Worm (Caenorhabditis elegans) whole organism, L3 larva: Measurements from ENCODE around the gene srh-100.

Experiments
- ama-1 ChIP-seq: fragments of 150-350 bp; optimal IDR thresholded peaks from 2 replicates; lab custom pipeline; 2018
- ceh-16 ChIP-seq: sonication (generic microtip); optimal IDR thresholded peaks from 2 replicates; lab custom pipeline; 2017; ENCODE audit warnings: missing biosample characterization, missing genetic modification characterization
- elt-2 ChIP-seq: sonication (generic microtip); optimal IDR thresholded peaks from 2 replicates; lab custom pipeline; 2016; ENCODE audit warnings: missing genetic modification reagents, mild to moderate bottlenecking, missing genetic modification characterization, missing compliant biosample characterization
- eor-1 ChIP-seq, 2 experiments: fragments of 150-350 bp; optimal IDR thresholded peaks; 2 replicates each; lab custom pipeline; 2014 to 2018; ENCODE audit warnings: missing biosample characterization in 2 of 2, missing genetic modification characterization in 2 of 2
- fkh-10 ChIP-seq: sonication (generic microtip); optimal IDR thresholded peaks from 2 replicates; lab custom pipeline; 2017; ENCODE audit warnings: missing biosample characterization, missing genetic modification reagents, missing genetic modification characterization
- nhr-12 ChIP-seq: fragments of 150-350 bp; optimal IDR thresholded peaks from 2 replicates; lab custom pipeline; 2014; ENCODE audit warnings: missing biosample characterization, missing genetic modification characterization
- nhr-237 ChIP-seq: fragments of 150-350 bp; optimal IDR thresholded peaks from 2 replicates; lab custom pipeline; 2014; ENCODE audit warnings: missing biosample characterization, missing genetic modification characterization
- nhr-25 ChIP-seq: sonication (generic microtip); optimal IDR thresholded peaks from 2 replicates; lab custom pipeline; 2017; ENCODE audit warnings: missing biosample characterization, missing genetic modification characterization
- pha-4 ChIP-seq: fragments of 150-350 bp; optimal IDR thresholded peaks from 2 replicates; lab custom pipeline; 2014; ENCODE audit warnings: missing biosample characterization, missing genetic modification reagents, missing genetic modification characterization
- pqm-1 ChIP-seq: fragments of 150-350 bp; optimal IDR thresholded peaks from 2 replicates; lab custom pipeline; 2017; ENCODE audit warnings: missing biosample characterization, missing genetic modification characterization, inconsistent platforms
- ztf-4 ChIP-seq: fragments of 150-350 bp; optimal IDR thresholded peaks from 2 replicates; lab custom pipeline; 2014; ENCODE audit warnings: missing biosample characterization, missing genetic modification characterization

DNA sequence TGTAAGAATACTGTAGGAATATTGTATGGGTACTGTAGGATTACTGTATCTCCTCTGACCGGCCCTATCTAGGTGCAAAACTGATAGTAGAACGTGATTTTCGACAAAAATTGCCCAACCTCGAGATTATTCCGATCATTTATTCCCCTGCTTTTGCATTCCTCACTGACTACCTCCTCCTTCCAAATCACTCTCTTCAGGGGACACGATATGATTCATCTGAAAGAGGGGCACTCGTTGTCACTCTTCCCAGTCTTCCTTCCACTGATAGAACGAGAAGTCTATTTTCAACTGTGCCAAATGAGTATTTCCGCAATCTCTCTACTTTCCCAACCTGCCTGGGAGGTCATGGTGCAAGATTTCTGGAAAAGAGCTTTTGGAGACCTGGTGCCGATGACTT lies 25.2 kb upstream of the srh-100 start, which contains the start of gene F12E12.2:
- TF ChIP-seq pha-4 (tag; lab: Kevin White, UChicago) = no peak
- TF ChIP-seq nhr-25 (tag; lab: Kevin White, UChicago) = no peak
- TF ChIP-seq ama-1 (lab: Kevin White, UChicago) = no peak
- no peak for TF ChIP-seq eor-1 (tag; optimal IDR thresholded peaks at IDR 0.05; lab: Kevin White, UChicago)
- no peak for TF ChIP-seq ztf-4 (tag; lab: Kevin White, UChicago)
- TF ChIP-seq elt-2 (tag; lab: Kevin White, UChicago) = no peak
- no peak for TF ChIP-seq nhr-12 (tag; lab: Kevin White, UChicago)
- no peak for TF ChIP-seq nhr-237 (tag; lab: Kevin White, UChicago)
- no peak for TF ChIP-seq pqm-1 (tag; lab: Kevin White, UChicago)
- TF ChIP-seq ceh-16 (tag; lab: Kevin White, UChicago) = no peak
- TF ChIP-seq fkh-10 (GFP tag; lab: Kevin White, UChicago) = no peak
